Worm (Caenorhabditis elegans) whole organism, young adult: ENCODE data around the gene C03B1.9.

Experiments used
- T26A5.8 ChIP-seq: sonication (generic microtip); optimal IDR thresholded peaks from 2 replicates; lab custom pipeline; 2016; ENCODE audit warnings: missing genetic modification characterization, missing compliant biosample characterization
- akir-1 ChIP-seq: fragments of 200-800 bp; sonication (Bioruptor generic); optimal IDR thresholded peaks from 2 replicates; lab custom pipeline; 2018; ENCODE audit warnings: mild to moderate bottlenecking, missing genetic modification characterization, moderate library complexity, missing compliant biosample characterization
- atf-7 ChIP-seq: sonication (generic microtip); optimal IDR thresholded peaks from 2 replicates; lab custom pipeline; 2017; ENCODE audit warnings: mild to moderate bottlenecking, missing genetic modification characterization, missing compliant biosample characterization
- attf-5 ChIP-seq: fragments of 200-800 bp; sonication (Bioruptor generic); optimal IDR thresholded peaks from 2 replicates; lab custom pipeline; 2018; ENCODE audit warnings: mild to moderate bottlenecking, missing genetic modification characterization, missing compliant biosample characterization
- attf-6 ChIP-seq: fragments of 200-800 bp; sonication (Bioruptor generic); IDR thresholded peaks from 2 replicates; pipeline ENCODE4 v1.3.6; 2022; ENCODE audit warnings: missing genetic modification reagents, missing genetic modification characterization, missing compliant biosample characterization
- cebp-1 ChIP-seq, 2 experiments: fragments of 200-800 bp in 1 of 2; sonication (Bioruptor generic) in 1 of 2; sonication (generic microtip) in 1 of 2; IDR thresholded peaks in 1 of 2; optimal IDR thresholded peaks in 1 of 2; 2 replicates each; pipeline versions ENCODE4 v1.3.6 to Lab custom; 2017 to 2022; ENCODE audit warnings: missing compliant biosample characterization in 2 of 2, missing genetic modification characterization in 2 of 2, mild to moderate bottlenecking in 1 of 2, missing genetic modification reagents in 1 of 2, moderate library complexity in 1 of 2
- ceh-79 ChIP-seq: sonication (generic microtip); optimal IDR thresholded peaks from 2 replicates; lab custom pipeline; 2017; ENCODE audit warnings: mild to moderate bottlenecking, missing genetic modification characterization, missing compliant biosample characterization
- hrde-1 ChIP-seq: sonication (generic microtip); optimal IDR thresholded peaks from 2 replicates; lab custom pipeline; 2016; ENCODE audit warnings: missing genetic modification characterization, mild to moderate bottlenecking, missing compliant biosample characterization, moderate library complexity, missing genotype, missing genetic modification reagents, borderline replicate concordance
- lin-54 ChIP-seq: fragments of 200-800 bp; sonication (Bioruptor generic); optimal IDR thresholded peaks from 2 replicates; lab custom pipeline; 2018; ENCODE audit warnings: mild to moderate bottlenecking, missing genetic modification characterization, missing compliant biosample characterization
- mcd-1 ChIP-seq: fragments of 200-800 bp; sonication (Bioruptor generic); IDR thresholded peaks from 2 replicates; pipeline ENCODE4 v1.3.6; 2022; ENCODE audit warnings: missing genetic modification reagents, missing genetic modification characterization, missing compliant biosample characterization
- nhr-80 ChIP-seq: sonication (generic microtip); optimal IDR thresholded peaks from 2 replicates; lab custom pipeline; 2016; ENCODE audit warnings: missing genetic modification characterization, missing compliant biosample characterization
- nhr-90 ChIP-seq: sonication (generic microtip); optimal IDR thresholded peaks from 2 replicates; lab custom pipeline; 2016; ENCODE audit warnings: missing genotype, mild to moderate bottlenecking, missing genetic modification characterization, missing compliant biosample characterization

Gene C03B1.9

ce11 chrX:6296402-6296844 lies 50.5 kb downstream of the C03B1.9 start (continued):
- TF ChIP-seq lin-54 (peak; percentile 93), akir-1 (peak; percentile 91), atf-7 (peak; percentile 99), nhr-90 (tag; lab: Kevin White, UChicago) (peak; percentile 98), cebp-1 (GFP tag; IDR thresholded peaks at IDR 0.05; lab: Robert Waterston, UW) (peak; percentile 82), cebp-1 (tag; optimal IDR thresholded peaks at IDR 0.05; lab: Kevin White, UChicago) (peak; percentile 98), mcd-1 (GFP tag; lab: Robert Waterston, UW) (peak; percentile 90), attf-5 (peak; percentile 73), nhr-80 (tag; lab: Kevin White, UChicago) (peak; percentile 99), ceh-79 (tag; lab: Kevin White, UChicago) (peak; percentile 88), T26A5.8 (tag; lab: Kevin White, UChicago) (peak; percentile 55), attf-6 (GFP tag; lab: Robert Waterston, UW) (0 out of 2 replicates have a peak, but pooled peaks have one; percentile 54), hrde-1 (peak; percentile 52)
